Worm (Caenorhabditis elegans) whole organism, early embryonic: Measurements from ENCODE around the gene F57B7.2.

Experiments used
- B0310.2 ChIP-seq: sonication (generic microtip); optimal IDR thresholded peaks from 2 replicates; lab custom pipeline; 2016; ENCODE audit warnings: mild to moderate bottlenecking, missing genetic modification characterization, missing compliant biosample characterization
- F13C5.2 ChIP-seq: sonication (generic microtip); optimal IDR thresholded peaks from 2 replicates; lab custom pipeline; 2017; ENCODE audit warnings: mild to moderate bottlenecking, missing genetic modification characterization, inconsistent platforms, missing compliant biosample characterization
- aly-1 ChIP-seq: sonication (generic microtip); optimal IDR thresholded peaks from 2 replicates; lab custom pipeline; 2016; ENCODE audit warnings: missing genetic modification characterization, missing compliant biosample characterization
- ama-1 ChIP-seq: fragments of 150-350 bp; optimal IDR thresholded peaks from 2 replicates; lab custom pipeline; 2014
- ceh-13 ChIP-seq: fragments of 200-800 bp; sonication (Bioruptor generic); optimal IDR thresholded peaks from 2 replicates; lab custom pipeline; 2018; ENCODE audit warnings: mild to moderate bottlenecking, missing genetic modification characterization, missing compliant biosample characterization
- ceh-36 ChIP-seq: sonication (generic microtip); optimal IDR thresholded peaks from 2 replicates; lab custom pipeline; 2016; ENCODE audit warnings: missing genetic modification characterization, inconsistent platforms, missing compliant biosample characterization
- ets-7 ChIP-seq: sonication (generic microtip); optimal IDR thresholded peaks from 2 replicates; lab custom pipeline; 2016; ENCODE audit warnings: missing genotype, missing genetic modification characterization, missing compliant biosample characterization
- flt-1 ChIP-seq: fragments of 200-800 bp; sonication (Bioruptor generic); IDR thresholded peaks from 2 replicates; pipeline ENCODE4 v1.3.6; 2022; ENCODE audit warnings: missing genetic modification characterization, missing compliant biosample characterization
- hmbx-1 ChIP-seq: sonication (generic microtip); optimal IDR thresholded peaks from 2 replicates; lab custom pipeline; 2016; ENCODE audit warnings: mild to moderate bottlenecking, missing genetic modification characterization, missing compliant biosample characterization
- hmg-4 ChIP-seq: fragments of 200-800 bp; sonication (Bioruptor generic); optimal IDR thresholded peaks from 2 replicates; lab custom pipeline; 2018; ENCODE audit warnings: mild to moderate bottlenecking, missing genetic modification characterization, missing compliant biosample characterization
- hnd-1 ChIP-seq: sonication (generic microtip); optimal IDR thresholded peaks from 2 replicates; lab custom pipeline; 2016; ENCODE audit warnings: missing genetic modification characterization, missing compliant biosample characterization
- pes-1 ChIP-seq: fragments of 200-800 bp; sonication (Bioruptor generic); IDR thresholded peaks from 2 replicates; pipeline ENCODE4 v1.3.6; 2022; ENCODE audit warnings: missing genetic modification reagents, missing genetic modification characterization, missing compliant biosample characterization
- scrt-1 ChIP-seq: fragments of 200-800 bp; sonication (Bioruptor generic); IDR thresholded peaks from 2 replicates; pipeline ENCODE4 v1.3.6; 2022; ENCODE audit warnings: missing genetic modification characterization, missing compliant biosample characterization
- sea-1 ChIP-seq: fragments of 200-800 bp; sonication (Bioruptor generic); conservative IDR thresholded peaks from 2 replicates; pipeline ENCODE4 v1.3.6; 2022; ENCODE audit warnings: missing genetic modification characterization, missing compliant biosample characterization
- tbx-11 ChIP-seq: fragments of 200-800 bp; sonication (Bioruptor generic); IDR thresholded peaks from 2 replicates; pipeline ENCODE4 v1.3.6; 2022; ENCODE audit warnings: missing genetic modification characterization, missing compliant biosample characterization
- tbx-37 ChIP-seq: fragments of 200-800 bp; sonication (Bioruptor generic); conservative IDR thresholded peaks from 2 replicates; pipeline ENCODE4 v1.3.6; 2022; ENCODE audit warnings: missing genetic modification reagents, missing genetic modification characterization, missing compliant biosample characterization
- tra-4 ChIP-seq: sonication (generic microtip); optimal IDR thresholded peaks from 2 replicates; lab custom pipeline; 2017; ENCODE audit warnings: missing genetic modification characterization, missing compliant biosample characterization

F57B7.2 gene

DNA sequence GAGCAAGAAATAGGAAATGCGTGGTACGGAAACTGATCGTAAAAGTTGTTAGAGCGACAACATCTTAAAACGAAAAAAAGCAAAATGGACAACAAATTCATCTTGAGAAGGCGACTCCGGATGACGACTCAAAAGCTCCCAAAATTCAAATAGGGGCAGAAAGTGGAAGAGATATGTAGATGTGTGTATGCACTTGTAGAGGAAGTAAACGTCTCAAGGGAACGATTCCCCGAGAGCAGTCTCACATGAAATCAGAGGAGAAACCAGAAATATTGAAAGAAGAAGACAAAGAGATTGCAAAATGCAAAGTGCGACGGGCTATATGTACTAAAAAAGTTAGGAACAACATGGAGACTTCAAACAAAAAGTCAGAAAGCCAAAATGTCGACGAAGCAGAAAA lies at the start of gene F57B7.2:
Gene F57B7.2 (minus strand): TSS at position 101 of the 400 bp plus-strand sequence.
- TF ChIP-seq B0310.2 (tag; lab: Kevin White, UChicago) (no peak), ceh-13 (no peak), pes-1 (no peak), sea-1 (GFP tag; lab: Robert Waterston, UW) (no peak), scrt-1 (GFP tag; lab: Robert Waterston, UW) (no peak), ama-1 (lab: Kevin White, UChicago) (no peak), aly-1 (no peak), ceh-36 (tag; lab: Kevin White, UChicago) (no peak), ets-7 (tag; lab: Kevin White, UChicago) (no peak), tbx-11 (GFP tag; lab: Robert Waterston, UW) (no peak), tbx-37 (GFP tag; lab: Robert Waterston, UW) (no peak), hnd-1 (tag; lab: Kevin White, UChicago) (no peak), hmbx-1 (tag; lab: Kevin White, UChicago) (no peak), flt-1 (GFP tag; lab: Robert Waterston, UW) (no peak), hmg-4 (no peak)

DNA sequence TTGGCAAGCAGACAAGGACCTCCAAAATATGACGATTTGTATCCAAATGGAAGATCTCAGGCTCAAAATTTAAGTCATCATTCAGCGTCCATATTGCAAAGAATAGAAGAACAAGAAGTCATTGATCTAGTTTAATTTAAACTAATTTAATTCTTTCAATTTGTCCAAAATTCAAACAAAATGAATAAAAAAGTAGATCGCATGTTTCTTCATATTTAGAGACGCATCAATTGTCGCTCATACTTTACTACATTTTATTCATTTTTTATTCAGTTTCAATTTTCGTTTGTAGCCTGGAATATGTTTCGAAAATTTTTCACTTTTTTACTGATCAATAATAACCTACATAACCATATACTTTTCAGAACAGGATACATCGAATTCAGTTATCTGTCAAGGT lies 49.1 kb upstream of the F57B7.2 start, which contains the start of gene T11F9.21:
Gene T11F9.21 (plus strand): TSS at position 301 of the 400 bp plus-strand sequence.
- TF ChIP-seq hmbx-1 (tag; lab: Kevin White, UChicago) (no peak), tra-4 (tag; lab: Kevin White, UChicago) (no peak), tbx-11 (GFP tag; lab: Robert Waterston, UW) (no peak), ceh-13 (no peak), hmg-4 (no peak), scrt-1 (GFP tag; lab: Robert Waterston, UW) (no peak), flt-1 (GFP tag; lab: Robert Waterston, UW) (no peak), ceh-36 (tag; lab: Kevin White, UChicago) (no peak)

DNA sequence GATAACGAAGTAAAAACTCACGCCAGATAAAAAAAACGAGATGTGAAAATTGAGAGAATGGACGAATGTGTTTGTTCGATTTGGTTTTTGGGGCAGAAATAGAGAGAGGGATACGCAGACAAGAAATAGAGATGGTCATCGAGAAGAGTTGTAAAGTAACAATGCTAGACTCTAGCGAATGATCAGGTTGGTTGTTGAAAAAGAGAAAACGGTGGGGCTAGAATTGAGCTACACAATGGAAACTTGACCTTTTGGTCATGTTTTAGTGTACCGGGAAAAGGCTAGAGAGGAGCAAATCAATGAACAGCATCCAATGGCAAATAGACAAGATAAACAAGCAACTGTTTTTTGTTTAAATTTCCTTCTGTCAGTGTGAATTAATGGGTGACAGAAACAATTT lies 47.0 kb upstream of the F57B7.2 start, which contains the start of gene dhs-19:
Gene dhs-19 (minus strand): TSS at position 101 of the 400 bp plus-strand sequence.
- TF ChIP-seq ceh-13 (no peak), ama-1 (lab: Kevin White, UChicago) (no peak), B0310.2 (tag; lab: Kevin White, UChicago) (no peak), flt-1 (GFP tag; lab: Robert Waterston, UW) (no peak), hnd-1 (tag; lab: Kevin White, UChicago) (no peak), aly-1 (no peak)

DNA sequence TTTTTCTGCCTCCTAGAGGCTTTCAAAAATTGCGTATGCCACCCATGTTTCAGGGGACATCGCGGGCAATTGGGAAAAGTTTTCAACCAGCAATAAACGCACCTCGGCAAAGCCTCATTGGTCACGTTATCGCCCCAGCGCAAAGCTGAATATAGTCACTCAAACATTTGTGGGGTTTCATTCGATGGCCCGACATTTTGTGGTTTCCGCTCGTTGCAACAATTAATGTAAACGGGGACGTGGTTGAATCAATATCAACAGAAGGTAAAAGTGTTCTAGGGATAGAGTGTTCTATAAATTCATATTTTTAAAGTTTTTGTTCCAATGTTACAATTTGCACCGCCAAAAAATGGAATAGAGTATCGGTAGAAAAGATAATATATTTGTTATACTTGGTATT lies 44.9 kb upstream of the F57B7.2 start:
- TF ChIP-seq tbx-11 (GFP tag; lab: Robert Waterston, UW) (no peak), aly-1 (no peak), pes-1 (no peak), tbx-37 (GFP tag; lab: Robert Waterston, UW) (no peak), scrt-1 (GFP tag; lab: Robert Waterston, UW) (no peak), hmbx-1 (tag; lab: Kevin White, UChicago) (no peak), ceh-13 (no peak), B0310.2 (tag; lab: Kevin White, UChicago) (no peak), sea-1 (GFP tag; lab: Robert Waterston, UW) (no peak), flt-1 (GFP tag; lab: Robert Waterston, UW) (no peak), tra-4 (tag; lab: Kevin White, UChicago) (no peak), hnd-1 (tag; lab: Kevin White, UChicago) (no peak), ets-7 (tag; lab: Kevin White, UChicago) (no peak)

DNA sequence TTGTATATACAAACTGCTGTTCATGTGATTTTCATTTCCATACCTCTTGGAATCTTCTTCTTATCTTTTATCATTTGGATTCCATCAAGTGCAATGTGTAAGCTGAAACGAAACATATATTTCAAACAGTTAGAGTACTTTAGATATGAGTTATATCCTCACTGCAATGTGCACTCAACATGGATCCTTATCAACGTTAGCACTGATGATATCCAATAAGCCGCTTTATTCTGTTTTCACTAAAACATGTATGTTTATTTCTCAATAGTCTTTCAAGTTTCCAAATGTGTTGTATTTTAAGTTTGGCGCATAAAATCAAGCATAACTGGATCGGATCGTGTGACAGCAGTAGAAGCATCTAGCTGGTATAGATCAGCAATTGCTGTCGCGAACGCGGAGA lies 43.3 kb upstream of the F57B7.2 start, which contains the start of gene T11F9.10:
Gene T11F9.10 (plus strand): TSS at position 301 of the 400 bp plus-strand sequence.
- TF ChIP-seq hmbx-1 (tag; lab: Kevin White, UChicago) (no peak), tra-4 (tag; lab: Kevin White, UChicago) (no peak)

DNA sequence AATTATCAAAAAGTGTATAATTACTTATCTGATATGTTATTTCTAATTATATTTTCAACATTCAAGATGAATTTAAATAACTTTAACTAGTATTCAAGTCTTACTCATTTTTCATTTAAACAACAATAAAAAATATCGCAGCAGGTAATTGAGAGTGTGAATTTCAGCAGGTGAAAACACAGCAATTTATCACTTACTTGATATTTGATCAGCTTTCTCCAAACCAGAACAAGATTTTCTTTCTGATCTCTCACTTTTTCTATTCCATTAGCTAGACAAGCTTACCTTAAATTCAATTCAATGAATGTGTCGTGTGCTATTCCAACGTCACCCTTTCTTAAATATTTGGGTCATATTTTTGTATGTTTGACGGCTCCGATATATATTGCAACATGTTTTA lies 42.2 kb upstream of the F57B7.2 start, which contains the start of gene srh-1:
Gene srh-1 (plus strand): TSS at position 301 of the 400 bp plus-strand sequence.
- TF ChIP-seq aly-1 (no peak), scrt-1 (GFP tag; lab: Robert Waterston, UW) (no peak), flt-1 (GFP tag; lab: Robert Waterston, UW) (no peak), sea-1 (GFP tag; lab: Robert Waterston, UW) (no peak), tbx-11 (GFP tag; lab: Robert Waterston, UW) (no peak), hmg-4 (no peak), tbx-37 (GFP tag; lab: Robert Waterston, UW) (no peak), F13C5.2 (tag; lab: Kevin White, UChicago) (no peak), ceh-36 (tag; lab: Kevin White, UChicago) (no peak), hnd-1 (tag; lab: Kevin White, UChicago) (no peak), hmbx-1 (tag; lab: Kevin White, UChicago) (no peak), ama-1 (lab: Kevin White, UChicago) (no peak), ceh-13 (no peak), tra-4 (tag; lab: Kevin White, UChicago) (no peak), ets-7 (tag; lab: Kevin White, UChicago) (no peak), pes-1 (no peak), B0310.2 (tag; lab: Kevin White, UChicago) (no peak)

DNA sequence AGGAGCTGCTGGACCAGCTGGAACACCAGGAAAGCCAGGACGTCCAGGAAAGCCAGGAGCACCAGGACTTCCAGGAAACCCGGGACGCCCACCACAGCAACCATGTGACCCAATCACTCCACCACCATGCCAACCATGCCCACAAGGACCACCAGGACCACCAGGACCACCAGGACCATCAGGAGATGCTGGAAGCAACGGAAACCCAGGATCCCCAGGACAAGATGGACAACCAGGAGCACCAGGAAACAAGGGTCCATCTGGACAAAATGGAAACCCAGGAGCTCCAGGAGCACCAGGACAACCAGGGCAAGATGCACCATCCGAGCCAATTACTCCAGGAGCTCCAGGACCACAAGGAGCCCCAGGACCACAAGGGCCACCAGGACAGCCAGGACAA lies 41.0 kb upstream of the F57B7.2 start:
- TF ChIP-seq hmg-4 (no peak), ama-1 (lab: Kevin White, UChicago) (no peak), F13C5.2 (tag; lab: Kevin White, UChicago) (no peak), tbx-37 (GFP tag; lab: Robert Waterston, UW) (no peak), sea-1 (GFP tag; lab: Robert Waterston, UW) (no peak), pes-1 (no peak), flt-1 (GFP tag; lab: Robert Waterston, UW) (no peak), tbx-11 (GFP tag; lab: Robert Waterston, UW) (0 out of 2 replicates have a peak, but pooled peaks have one; percentile 9)
